Worm (Caenorhabditis elegans): ENCODE measurements around the gene sre-45.

DNA sequence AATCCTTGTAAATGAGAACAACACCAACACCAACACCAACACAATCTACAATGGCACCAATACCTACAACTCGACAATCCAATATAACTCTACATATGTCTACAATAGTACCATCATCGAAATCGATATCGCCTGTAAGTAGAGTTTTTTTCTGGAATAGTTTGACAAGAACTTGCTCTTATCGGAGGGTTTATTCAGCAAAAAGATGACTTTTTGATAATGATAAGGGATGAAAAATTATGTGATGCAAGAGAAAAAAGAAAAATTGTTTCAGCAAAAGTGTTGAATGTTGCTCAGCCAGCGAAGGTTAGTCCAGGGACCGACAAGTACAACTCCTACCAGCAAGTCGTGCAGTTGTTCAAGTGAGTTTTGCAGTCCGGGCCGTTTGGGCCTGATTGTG lies 9.1 kb upstream of the sre-45 start:
- no peak for TF ChIP-seq ztf-23 (GFP tag; IDR thresholded peaks at IDR 0.05)
- no peak for TF ChIP-seq ref-1 (GFP tag; conservative IDR thresholded peaks at IDR 0.05)
- TF ChIP-seq T22C8.4 (GFP tag; IDR thresholded peaks at IDR 0.05): no peak
- TF ChIP-seq tab-1 (GFP tag; IDR thresholded peaks at IDR 0.05): no peak
- TF ChIP-seq cog-1 (tag; optimal IDR thresholded peaks at IDR 0.05): no peak
- no peak for TF ChIP-seq med-1 (GFP tag; optimal IDR thresholded peaks at IDR 0.05; ENCODE audit: insufficient read depth)
- no peak for TF ChIP-seq ztf-29 (GFP tag; IDR thresholded peaks at IDR 0.05)
